Worm (Caenorhabditis elegans) whole organism, young adult: ENCODE data around the gene C31B8.7.

Source experiments
- B0019.2 ChIP-seq: fragments of 200-800 bp; sonication (Bioruptor generic); conservative IDR thresholded peaks from 2 replicates; pipeline ENCODE4 v1.3.6; 2022; ENCODE audit warnings: missing genetic modification reagents, missing genetic modification characterization, missing compliant biosample characterization
- C06A6.2 ChIP-seq: fragments of 200-800 bp; sonication (Bioruptor generic); conservative IDR thresholded peaks from 2 replicates; pipeline ENCODE4 v1.3.6; 2022; ENCODE audit warnings: missing genetic modification characterization, missing compliant biosample characterization
- C17E4.6 ChIP-seq: fragments of 200-800 bp; sonication (Bioruptor generic); IDR thresholded peaks from 2 replicates; pipeline ENCODE4 v1.3.6; 2022; ENCODE audit warnings: missing genetic modification reagents, missing genetic modification characterization, missing compliant biosample characterization
- F37B4.10 ChIP-seq: fragments of 200-800 bp; sonication (Bioruptor generic); IDR thresholded peaks from 2 replicates; pipeline ENCODE4 v1.3.6; 2022; ENCODE audit warnings: missing genetic modification characterization, missing compliant biosample characterization
- F39B2.1 ChIP-seq: fragments of 200-800 bp; sonication (Bioruptor generic); IDR thresholded peaks from 2 replicates; pipeline ENCODE4 v1.3.6; 2022; ENCODE audit warnings: missing genetic modification reagents, missing genetic modification characterization, missing compliant biosample characterization
- F57A8.1 ChIP-seq: fragments of 200-800 bp; sonication (Bioruptor generic); optimal IDR thresholded peaks from 2 replicates; lab custom pipeline; 2018; ENCODE audit warnings: mild to moderate bottlenecking, missing genetic modification characterization, moderate library complexity, missing compliant biosample characterization
- F57C9.4 ChIP-seq: sonication (generic microtip); optimal IDR thresholded peaks from 2 replicates; lab custom pipeline; 2017; ENCODE audit warnings: mild to moderate bottlenecking, missing genetic modification characterization, missing compliant biosample characterization
- K11D2.4 ChIP-seq: fragments of 200-800 bp; sonication (Bioruptor generic); IDR thresholded peaks from 2 replicates; pipeline ENCODE4 v1.3.6; 2022; ENCODE audit warnings: missing genetic modification reagents, missing genetic modification characterization, missing compliant biosample characterization
- K12H6.12 ChIP-seq: fragments of 200-800 bp; sonication (Bioruptor generic); optimal IDR thresholded peaks from 2 replicates; lab custom pipeline; 2018; ENCODE audit warnings: mild to moderate bottlenecking, missing genetic modification characterization, missing compliant biosample characterization
- T07F8.4 ChIP-seq: sonication (generic microtip); optimal IDR thresholded peaks from 2 replicates; lab custom pipeline; 2016; ENCODE audit warnings: mild to moderate bottlenecking, missing genetic modification characterization, moderate library complexity, missing compliant biosample characterization
- Y53F4B.3 ChIP-seq: fragments of 200-800 bp; sonication (Bioruptor generic); IDR thresholded peaks from 2 replicates; pipeline ENCODE4 v1.3.6; 2022; ENCODE audit warnings: missing genetic modification reagents, missing genetic modification characterization, missing compliant biosample characterization
- Y53G8AR.9 ChIP-seq: fragments of 200-800 bp; sonication (Bioruptor generic); conservative IDR thresholded peaks from 2 replicates; pipeline ENCODE4 v1.3.6; 2022; ENCODE audit warnings: missing genetic modification reagents, missing genetic modification characterization, missing compliant biosample characterization
- Y79H2A.3 ChIP-seq: fragments of 200-800 bp; sonication (Bioruptor generic); conservative IDR thresholded peaks from 2 replicates; pipeline ENCODE4 v1.3.6; 2022; ENCODE audit warnings: missing genetic modification reagents, missing genetic modification characterization, missing compliant biosample characterization
- aptf-2 ChIP-seq: fragments of 200-800 bp; sonication (Bioruptor generic); conservative IDR thresholded peaks from 2 replicates; pipeline ENCODE4 v1.3.6; 2022; ENCODE audit warnings: missing genetic modification reagents, missing genetic modification characterization, missing compliant biosample characterization
- cebp-2 ChIP-seq: fragments of 200-800 bp; sonication (Bioruptor generic); IDR thresholded peaks from 2 replicates; pipeline ENCODE4 v1.3.6; 2022; ENCODE audit warnings: missing genetic modification characterization, missing compliant biosample characterization
- ceh-91 ChIP-seq: fragments of 200-800 bp; sonication (Bioruptor generic); IDR thresholded peaks from 2 replicates; pipeline ENCODE4 v1.3.6; 2022; ENCODE audit warnings: missing genetic modification reagents, missing genetic modification characterization, missing compliant biosample characterization
- egrh-3 ChIP-seq: fragments of 200-800 bp; sonication (Bioruptor generic); IDR thresholded peaks from 2 replicates; pipeline ENCODE4 v1.3.6; 2022; ENCODE audit warnings: missing genetic modification reagents, missing genetic modification characterization, missing compliant biosample characterization
- gei-17 ChIP-seq: fragments of 200-800 bp; sonication (Bioruptor generic); optimal IDR thresholded peaks from 2 replicates; lab custom pipeline; 2018; ENCODE audit warnings: mild to moderate bottlenecking, missing genetic modification characterization, missing compliant biosample characterization
- hmg-20 ChIP-seq: fragments of 200-800 bp; sonication (Bioruptor generic); IDR thresholded peaks from 2 replicates; pipeline ENCODE4 v1.3.6; 2022; ENCODE audit warnings: missing genetic modification reagents, missing genetic modification characterization, missing compliant biosample characterization
- hrde-1 ChIP-seq: sonication (generic microtip); optimal IDR thresholded peaks from 2 replicates; lab custom pipeline; 2016; ENCODE audit warnings: missing genetic modification characterization, mild to moderate bottlenecking, missing compliant biosample characterization, moderate library complexity, missing genotype, missing genetic modification reagents, borderline replicate concordance
- lsy-27 ChIP-seq: sonication (generic microtip); optimal IDR thresholded peaks from 2 replicates; lab custom pipeline; 2017; ENCODE audit warnings: missing genetic modification characterization, mild to moderate bottlenecking, missing compliant biosample characterization, antibody characterized with exemption, missing genotype, borderline replicate concordance; ENCODE audit not compliant: insufficient read depth
- madf-8 ChIP-seq: fragments of 200-800 bp; sonication (Bioruptor generic); conservative IDR thresholded peaks from 2 replicates; pipeline ENCODE4 v1.3.6; 2022; ENCODE audit warnings: missing genetic modification reagents, missing genetic modification characterization, missing compliant biosample characterization
- mxl-1 ChIP-seq: sonication (generic microtip); optimal IDR thresholded peaks from 2 replicates; lab custom pipeline; 2016; ENCODE audit warnings: missing genetic modification characterization, missing compliant biosample characterization
- nfya-1 ChIP-seq: sonication (generic microtip); optimal IDR thresholded peaks from 2 replicates; lab custom pipeline; 2017; ENCODE audit warnings: antibody characterized with exemption, missing compliant biosample characterization, missing genetic modification characterization, borderline replicate concordance; ENCODE audit not compliant: insufficient read depth
- nfyb-1 ChIP-seq: fragments of 200-800 bp; sonication (Bioruptor generic); IDR thresholded peaks from 2 replicates; pipeline ENCODE4 v1.3.6; 2022; ENCODE audit warnings: missing genetic modification reagents, missing genetic modification characterization, missing compliant biosample characterization
- nhr-80 ChIP-seq: sonication (generic microtip); optimal IDR thresholded peaks from 2 replicates; lab custom pipeline; 2016; ENCODE audit warnings: missing genetic modification characterization, missing compliant biosample characterization
- rpc-1 ChIP-seq, 2 experiments: fragments of 150-350 bp in 1 of 2; sonication (generic microtip) in 1 of 2; optimal IDR thresholded peaks; 2 replicates each; lab custom pipeline; 2014 to 2018; ENCODE audit warnings: missing biosample characterization in 1 of 2, missing genetic modification characterization in 1 of 2, missing genetic modification reagents in 1 of 2, missing genotype in 1 of 2
- sdz-38 ChIP-seq: sonication (generic microtip); optimal IDR thresholded peaks from 2 replicates; lab custom pipeline; 2016; ENCODE audit warnings: missing genotype, missing genetic modification characterization, missing compliant biosample characterization
- snpc-3.4 ChIP-seq: sonication (generic microtip); optimal IDR thresholded peaks from 2 replicates; lab custom pipeline; 2017; ENCODE audit warnings: missing genetic modification characterization, mild to moderate bottlenecking, missing compliant biosample characterization, antibody characterized with exemption, moderate library complexity, missing genotype, missing genetic modification reagents
- somi-1 ChIP-seq: fragments of 200-800 bp; sonication (Bioruptor generic); optimal IDR thresholded peaks from 2 replicates; lab custom pipeline; 2018; ENCODE audit warnings: mild to moderate bottlenecking, missing genetic modification characterization, missing compliant biosample characterization
- sptf-2 ChIP-seq: fragments of 200-800 bp; sonication (Bioruptor generic); optimal IDR thresholded peaks from 2 replicates; lab custom pipeline; 2018; ENCODE audit warnings: mild to moderate bottlenecking, missing genetic modification characterization, missing compliant biosample characterization
- tbp1 ChIP-seq: fragments of 200-800 bp; sonication (Bioruptor generic); optimal IDR thresholded peaks from 2 replicates; lab custom pipeline; 2018; ENCODE audit warnings: mild to moderate bottlenecking, missing genetic modification characterization, missing compliant biosample characterization
- unc-130 ChIP-seq: sonication (generic microtip); optimal IDR thresholded peaks from 2 replicates; lab custom pipeline; 2016; ENCODE audit warnings: missing genetic modification reagents, missing genetic modification characterization, missing compliant biosample characterization
- xnd-1 ChIP-seq: sonication (generic microtip); optimal IDR thresholded peaks from 2 replicates; lab custom pipeline; 2016; ENCODE audit warnings: missing genotype, missing genetic modification reagents, missing genetic modification characterization, missing compliant biosample characterization
- zfh-2 ChIP-seq: fragments of 200-800 bp; sonication (Bioruptor generic); conservative IDR thresholded peaks from 2 replicates; pipeline ENCODE4 v1.3.6; 2022; ENCODE audit warnings: missing genetic modification reagents, missing genetic modification characterization, missing compliant biosample characterization
- ztf-3 ChIP-seq: fragments of 200-800 bp; sonication (Bioruptor generic); optimal IDR thresholded peaks from 2 replicates; lab custom pipeline; 2018; ENCODE audit warnings: mild to moderate bottlenecking, missing genetic modification characterization, missing compliant biosample characterization

C31B8.7 gene

ce11 chrV:2892976-2893375 is 10.2 kb downstream of the C31B8.7 start, which contains the start of gene srh-127:
Gene srh-127, plus strand, starts transcription at chrV:2893276.
- no peak for TF ChIP-seq madf-8 (GFP tag; lab: Robert Waterston, UW)
- no peak for TF ChIP-seq aptf-2 (GFP tag; lab: Robert Waterston, UW)
- TF ChIP-seq tbp1 (GFP tag; lab: Kevin White, UChicago) = no peak
- no peak for TF ChIP-seq sdz-38 (tag; lab: Kevin White, UChicago)
- TF ChIP-seq egrh-3 = no peak
- TF ChIP-seq snpc-3.4 (tag; lab: Kevin White, UChicago) = no peak
- no peak for TF ChIP-seq mxl-1 (tag; lab: Kevin White, UChicago)
- TF ChIP-seq C17E4.6 = no peak
- no peak for TF ChIP-seq ceh-91 (GFP tag; lab: Robert Waterston, UW)
- no peak for TF ChIP-seq C06A6.2
- no peak for TF ChIP-seq T07F8.4 (tag; lab: Kevin White, UChicago)
- no peak for TF ChIP-seq sptf-2 (GFP tag; lab: Kevin White, UChicago)
- TF ChIP-seq nhr-80 (tag; lab: Kevin White, UChicago) = no peak
- TF ChIP-seq xnd-1 (tag; lab: Kevin White, UChicago) = no peak
- no peak for TF ChIP-seq K11D2.4 (GFP tag; lab: Robert Waterston, UW)

- no peak for TF ChIP-seq cebp-2
- no peak for TF ChIP-seq rpc-1 (optimal IDR thresholded peaks at IDR 0.05; lab: Kevin White, UChicago)
- no peak for TF ChIP-seq rpc-1 (tag; optimal IDR thresholded peaks at IDR 0.05; lab: Kevin White, UChicago)
- no peak for TF ChIP-seq nfyb-1 (GFP tag; lab: Robert Waterston, UW)
- no peak for TF ChIP-seq lsy-27
- TF ChIP-seq gei-17 (GFP tag; lab: Kevin White, UChicago) = no peak
- TF ChIP-seq hmg-20 (GFP tag; lab: Robert Waterston, UW) = no peak
- TF ChIP-seq Y53G8AR.9 = no peak
- TF ChIP-seq F57A8.1 = no peak
- TF ChIP-seq F39B2.1 = no peak
- no peak for TF ChIP-seq Y53F4B.3 (GFP tag; lab: Robert Waterston, UW)
- no peak for TF ChIP-seq Y79H2A.3 (GFP tag; lab: Robert Waterston, UW)
- TF ChIP-seq F37B4.10 = no peak
- no peak for TF ChIP-seq ztf-3 (GFP tag; lab: Kevin White, UChicago)
- no peak for TF ChIP-seq B0019.2 (GFP tag; lab: Robert Waterston, UW)
- TF ChIP-seq unc-130 (GFP tag; lab: Kevin White, UChicago) = no peak
- no peak for TF ChIP-seq somi-1
- TF ChIP-seq zfh-2 (GFP tag; lab: Robert Waterston, UW) = no peak
- TF ChIP-seq aptf-2 (GFP tag; lab: Robert Waterston, UW) = no peak
Measured at ce11 chrV:2891927-2892326, 11.2 kb downstream of the C31B8.7 start, which contains the start of gene F37B4.15. Gene F37B4.15, plus strand, starts transcription at chrV:2892227.

ce11 chrV:2888681-2889080 is 14.4 kb downstream of the C31B8.7 start, which contains the start of gene srw-4:
Gene srw-4, minus strand, starts transcription at chrV:2888781.
- TF ChIP-seq K12H6.12 (no peak), nfya-1 (tag; lab: Kevin White, UChicago) (no peak), hrde-1 (tag; lab: Kevin White, UChicago) (no peak), F57C9.4 (no peak)
